Worm (Caenorhabditis elegans) whole organism, young adult: ENCODE measurements around the gene C54E4.4.

ENCODE experiments used
- B0336.3 ChIP-seq: fragments of 200-800 bp; sonication (Bioruptor generic); IDR thresholded peaks from 2 replicates; pipeline ENCODE4 v1.3.6; 2022; ENCODE audit warnings: missing genetic modification characterization, missing compliant biosample characterization
- Y53G8AR.9 ChIP-seq: fragments of 200-800 bp; sonication (Bioruptor generic); conservative IDR thresholded peaks from 2 replicates; pipeline ENCODE4 v1.3.6; 2022; ENCODE audit warnings: missing genetic modification reagents, missing genetic modification characterization, missing compliant biosample characterization
- chd-7 ChIP-seq: sonication (generic microtip); optimal IDR thresholded peaks from 2 replicates; lab custom pipeline; 2016; ENCODE audit warnings: mild to moderate bottlenecking, missing genetic modification characterization, moderate library complexity, missing compliant biosample characterization
- egrh-3 ChIP-seq: fragments of 200-800 bp; sonication (Bioruptor generic); IDR thresholded peaks from 2 replicates; pipeline ENCODE4 v1.3.6; 2022; ENCODE audit warnings: missing genetic modification reagents, missing genetic modification characterization, missing compliant biosample characterization
- madf-3 ChIP-seq: fragments of 200-800 bp; sonication (Bioruptor generic); IDR thresholded peaks from 2 replicates; pipeline ENCODE4 v1.3.6; 2022; ENCODE audit warnings: missing genetic modification reagents, missing genetic modification characterization, missing compliant biosample characterization
- nfya-1 ChIP-seq: sonication (generic microtip); optimal IDR thresholded peaks from 2 replicates; lab custom pipeline; 2017; ENCODE audit warnings: antibody characterized with exemption, missing compliant biosample characterization, missing genetic modification characterization, borderline replicate concordance; ENCODE audit not compliant: insufficient read depth
- nhr-27 ChIP-seq: fragments of 200-800 bp; sonication (Bioruptor generic); optimal IDR thresholded peaks from 2 replicates; lab custom pipeline; 2018; ENCODE audit warnings: mild to moderate bottlenecking, missing genetic modification characterization, moderate library complexity, missing compliant biosample characterization
- snpc-1.1 ChIP-seq: sonication (generic microtip); optimal IDR thresholded peaks from 2 replicates; lab custom pipeline; 2017; ENCODE audit warnings: missing genetic modification characterization, mild to moderate bottlenecking, missing compliant biosample characterization, antibody characterized with exemption, moderate library complexity, missing genotype, missing genetic modification reagents; ENCODE audit not compliant: insufficient read depth
- snpc-1.3 ChIP-seq: sonication (generic microtip); optimal IDR thresholded peaks from 2 replicates; lab custom pipeline; 2017; ENCODE audit warnings: missing genetic modification characterization, mild to moderate bottlenecking, missing compliant biosample characterization, antibody characterized with exemption, moderate library complexity, missing genotype, missing genetic modification reagents; ENCODE audit not compliant: insufficient read depth
- unc-130 ChIP-seq: sonication (generic microtip); optimal IDR thresholded peaks from 2 replicates; lab custom pipeline; 2016; ENCODE audit warnings: missing genetic modification reagents, missing genetic modification characterization, missing compliant biosample characterization
- ztf-26 ChIP-seq: sonication (generic microtip); optimal IDR thresholded peaks from 2 replicates; lab custom pipeline; 2017; ENCODE audit warnings: missing genetic modification characterization, missing compliant biosample characterization

ce11 chrIV:2114337-2114736, 54.1 kb downstream of the C54E4.4 start, which contains the start of gene xbx-4:
- TF ChIP-seq Y53G8AR.9 (GFP tag; lab: Robert Waterston, UW) (no peak), nhr-27 (no peak), snpc-1.1 (tag; lab: Kevin White, UChicago) (no peak), ztf-26 (no peak), chd-7 (tag; lab: Kevin White, UChicago) (no peak), B0336.3 (GFP tag; lab: Robert Waterston, UW) (no peak), unc-130 (GFP tag; lab: Kevin White, UChicago) (no peak), egrh-3 (GFP tag; lab: Robert Waterston, UW) (no peak), madf-3 (GFP tag; lab: Robert Waterston, UW) (no peak), snpc-1.3 (tag; lab: Kevin White, UChicago) (no peak), nfya-1 (no peak)
